Worm (Caenorhabditis elegans) whole organism, midembryonic: ENCODE results near the gene mdh-2.

Source experiments
- T22C8.4 ChIP-seq: fragments of 200-800 bp; sonication (Bioruptor generic); IDR thresholded peaks from 2 replicates; pipeline ENCODE4 v1.3.6; 2022; ENCODE audit warnings: missing genetic modification characterization, missing compliant biosample characterization
- cog-1 ChIP-seq: sonication (generic microtip); optimal IDR thresholded peaks from 2 replicates; lab custom pipeline; 2016; ENCODE audit warnings: missing genetic modification characterization, missing compliant biosample characterization
- flt-1 ChIP-seq: fragments of 200-800 bp; sonication (Bioruptor generic); IDR thresholded peaks from 2 replicates; pipeline ENCODE4 v1.3.6; 2022; ENCODE audit warnings: missing genetic modification characterization, missing compliant biosample characterization
- klf-2 ChIP-seq: fragments of 200-800 bp; sonication (Bioruptor generic); conservative IDR thresholded peaks from 2 replicates; pipeline ENCODE4 v1.3.6; 2022; ENCODE audit warnings: missing genetic modification reagents, missing genetic modification characterization, missing compliant biosample characterization
- med-1 ChIP-seq: sonication (generic microtip); optimal IDR thresholded peaks from 2 replicates; lab custom pipeline; 2017; ENCODE audit warnings: missing genetic modification characterization, mild to moderate bottlenecking, missing compliant biosample characterization, antibody characterized with exemption, missing genetic modification reagents; ENCODE audit not compliant: insufficient read depth
- ref-1 ChIP-seq: fragments of 200-800 bp; sonication (Bioruptor generic); conservative IDR thresholded peaks from 2 replicates; pipeline ENCODE4 v1.3.6; 2022; ENCODE audit warnings: missing genetic modification reagents, missing genetic modification characterization, missing compliant biosample characterization
- tab-1 ChIP-seq: fragments of 200-800 bp; sonication (Bioruptor generic); IDR thresholded peaks from 2 replicates; pipeline ENCODE4 v1.3.6; 2022; ENCODE audit warnings: missing genetic modification characterization, missing compliant biosample characterization
- ztf-23 ChIP-seq: fragments of 200-800 bp; sonication (Bioruptor generic); IDR thresholded peaks from 2 replicates; pipeline ENCODE4 v1.3.6; 2022; ENCODE audit warnings: missing genetic modification reagents, missing genetic modification characterization, missing compliant biosample characterization
- ztf-29 ChIP-seq: fragments of 200-800 bp; sonication (Bioruptor generic); IDR thresholded peaks from 2 replicates; pipeline ENCODE4 v1.3.6; 2022; ENCODE audit warnings: missing genetic modification reagents, missing genetic modification characterization, missing compliant biosample characterization

mdh-2 gene

DNA sequence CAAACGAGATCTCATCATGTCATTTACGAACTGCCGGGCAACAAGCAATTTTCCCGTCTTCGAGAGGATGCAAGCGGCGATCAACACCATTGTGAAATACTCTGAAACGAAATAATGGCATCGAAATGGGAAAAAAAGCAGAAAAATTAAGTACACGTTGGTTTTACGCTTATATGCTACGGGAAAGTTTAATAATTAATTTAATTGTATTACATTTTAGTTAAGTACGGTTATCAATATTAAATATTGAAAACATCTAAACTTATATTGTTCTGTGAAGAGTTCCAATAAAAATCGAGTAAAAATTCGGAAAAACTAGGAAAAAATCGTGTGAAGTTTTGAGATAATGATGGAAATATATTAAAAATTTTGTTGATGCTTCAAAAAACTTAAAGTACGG lies 17.0 kb upstream of the mdh-2 start, which contains the start of gene copd-1:
copd-1 (minus strand) TSS at position 101 of the 400 bp plus-strand sequence.
- TF ChIP-seq klf-2 (GFP tag; lab: Robert Waterston, UW) (no peak), flt-1 (GFP tag; lab: Robert Waterston, UW) (no peak), med-1 (no peak), ztf-23 (no peak)

DNA sequence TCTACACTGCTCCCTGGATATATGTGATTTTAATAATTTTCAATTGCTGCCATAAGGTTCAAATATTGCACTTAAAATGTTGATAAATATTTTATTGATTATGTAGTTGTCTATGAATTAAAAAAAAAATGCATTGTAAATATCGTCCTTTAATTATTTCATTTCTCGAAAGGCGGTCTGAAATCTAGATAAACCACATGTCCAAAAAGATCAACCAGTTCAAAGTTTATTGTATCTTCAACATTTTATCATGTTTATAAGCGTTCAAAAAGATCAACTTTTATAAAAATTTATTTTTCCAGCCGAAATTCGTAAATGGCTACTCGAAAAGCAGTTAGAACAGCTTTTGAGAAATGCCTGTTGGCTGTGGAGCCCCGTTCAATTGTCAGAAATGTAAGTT lies 12.0 kb upstream of the mdh-2 start, which contains the start of gene C13B9.2:
C13B9.2 (plus strand) TSS at position 301 of the 400 bp plus-strand sequence.
- TF ChIP-seq ref-1 (no peak), klf-2 (GFP tag; lab: Robert Waterston, UW) (no peak), ztf-23 (no peak), tab-1 (GFP tag; lab: Robert Waterston, UW) (no peak), cog-1 (tag; lab: Kevin White, UChicago) (no peak), flt-1 (GFP tag; lab: Robert Waterston, UW) (no peak), med-1 (no peak), ztf-29 (GFP tag; lab: Robert Waterston, UW) (no peak), T22C8.4 (GFP tag; lab: Robert Waterston, UW) (no peak)

DNA sequence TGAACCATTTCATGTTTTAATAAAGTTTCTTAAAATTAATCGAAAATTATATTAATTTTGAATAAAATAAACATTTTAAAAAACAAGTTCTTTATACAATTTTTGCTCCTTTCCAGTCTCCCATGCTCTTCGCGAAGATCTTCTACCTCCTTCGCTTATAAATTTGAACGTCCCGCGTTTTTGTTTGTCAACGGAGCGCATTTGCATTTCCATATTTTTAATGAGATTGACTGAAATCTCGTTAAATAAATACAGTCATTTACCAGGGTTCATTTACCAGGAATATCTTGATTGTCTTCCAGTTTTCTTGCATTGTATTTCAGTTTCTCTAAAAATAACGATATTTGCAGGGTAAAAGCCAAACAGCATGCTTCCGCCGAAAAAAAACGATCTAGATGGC lies 7.2 kb upstream of the mdh-2 start, which contains the start of gene cmtr-2:
cmtr-2 (plus strand) TSS at position 351 of the 400 bp plus-strand sequence.
- TF ChIP-seq ztf-29 (GFP tag; lab: Robert Waterston, UW) = no peak
- TF ChIP-seq T22C8.4 (GFP tag; lab: Robert Waterston, UW) = no peak
- TF ChIP-seq med-1 = no peak
- TF ChIP-seq ztf-23 = no peak
- TF ChIP-seq klf-2 (GFP tag; lab: Robert Waterston, UW) = no peak
- TF ChIP-seq tab-1 (GFP tag; lab: Robert Waterston, UW) = no peak
- TF ChIP-seq ref-1 = no peak
- TF ChIP-seq flt-1 (GFP tag; lab: Robert Waterston, UW) = no peak
- TF ChIP-seq cog-1 (tag; lab: Kevin White, UChicago) = no peak

DNA sequence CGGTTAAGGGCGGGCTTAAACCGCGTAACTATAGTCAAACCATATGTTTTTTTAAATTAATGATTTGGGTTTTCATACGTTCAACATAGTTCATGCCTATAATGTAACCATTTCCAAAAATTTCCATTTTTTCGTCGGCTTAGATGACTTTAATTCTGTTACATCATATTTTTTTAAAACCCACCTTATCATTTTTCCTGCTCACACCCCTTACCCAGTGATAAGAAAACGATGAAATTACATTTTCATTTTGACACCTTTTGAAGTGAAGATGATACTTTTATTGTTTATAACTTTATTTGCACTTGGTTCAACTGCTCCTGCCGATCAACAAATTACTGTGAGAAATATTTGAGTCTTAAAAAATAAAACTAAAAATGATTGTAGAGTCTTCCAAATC lies 4.4 kb upstream of the mdh-2 start, which contains the start of gene ctsa-4.2:
ctsa-4.2 (plus strand) TSS at position 247 of the 400 bp plus-strand sequence.
- TF ChIP-seq cog-1 (tag; lab: Kevin White, UChicago) = no peak

DNA sequence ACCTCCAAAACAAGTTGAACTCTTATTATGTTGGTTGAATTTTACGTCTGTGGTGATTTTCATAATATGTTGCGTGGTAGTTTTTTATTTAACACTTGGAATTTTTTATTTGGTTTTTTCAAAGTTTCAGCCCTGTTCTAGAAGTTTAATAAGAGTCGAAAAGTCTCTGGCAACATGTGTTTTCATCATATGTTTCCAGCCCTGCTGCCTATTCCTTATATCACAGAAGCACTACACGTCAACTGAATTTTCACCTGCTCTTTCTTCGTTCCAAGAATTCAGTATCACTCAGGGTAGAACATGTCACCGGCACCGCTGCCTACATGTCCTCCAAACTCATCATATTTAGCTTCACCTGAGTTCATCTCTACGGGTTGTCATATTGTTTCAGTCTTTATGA lies 2.6 kb upstream of the mdh-2 start, which contains the start of gene srh-40:
srh-40 (plus strand) TSS at position 301 of the 400 bp plus-strand sequence.
- TF ChIP-seq ztf-23 (no peak), ref-1 (no peak), ztf-29 (GFP tag; lab: Robert Waterston, UW) (no peak), klf-2 (GFP tag; lab: Robert Waterston, UW) (no peak), flt-1 (GFP tag; lab: Robert Waterston, UW) (no peak), tab-1 (GFP tag; lab: Robert Waterston, UW) (no peak), cog-1 (tag; lab: Kevin White, UChicago) (no peak), med-1 (no peak)

DNA sequence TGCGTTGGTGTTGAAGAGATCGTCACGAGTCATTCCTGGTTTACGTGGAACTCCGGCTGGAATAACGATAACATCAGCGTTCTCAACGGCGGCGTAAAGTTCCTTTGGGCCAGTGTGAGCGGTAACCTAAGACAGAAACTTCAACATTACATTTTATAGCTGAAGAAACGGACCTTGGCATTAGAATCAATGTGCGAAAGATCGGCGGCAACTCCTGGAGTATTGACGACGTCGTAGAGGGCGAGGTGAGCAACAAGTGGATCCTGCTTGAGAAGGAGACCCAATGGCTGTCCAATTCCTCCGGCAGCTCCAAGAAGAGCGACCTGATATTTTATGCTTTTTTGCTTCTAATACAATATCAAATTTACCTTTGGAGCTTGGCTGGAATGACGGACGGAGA lies 260 bp downstream of the mdh-2 start:
- TF ChIP-seq klf-2 (GFP tag; lab: Robert Waterston, UW) (no peak), tab-1 (GFP tag; lab: Robert Waterston, UW) (no peak), ztf-29 (GFP tag; lab: Robert Waterston, UW) (no peak), ztf-23 (no peak), T22C8.4 (GFP tag; lab: Robert Waterston, UW) (no peak), flt-1 (GFP tag; lab: Robert Waterston, UW) (no peak), med-1 (no peak)

DNA sequence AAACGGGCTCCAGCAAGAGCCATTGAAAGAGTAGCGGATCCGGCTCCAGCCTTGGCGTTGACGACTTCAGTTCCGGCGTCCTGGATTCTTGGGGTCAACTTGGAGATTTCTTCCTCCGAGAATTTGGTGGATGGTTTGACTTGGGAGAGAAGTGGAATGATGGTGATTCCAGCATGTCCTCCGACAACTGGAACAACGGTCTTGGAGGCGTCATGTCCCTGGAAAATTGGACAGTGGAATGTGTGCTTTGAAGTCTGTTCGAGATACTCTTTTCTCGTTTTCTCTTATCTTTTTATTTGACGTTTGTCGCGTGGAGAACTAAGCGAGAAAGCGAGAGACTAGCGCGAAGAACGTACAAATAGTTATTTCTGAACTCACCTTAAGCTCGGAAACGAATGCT lies 839 bp downstream of the mdh-2 start:
- TF ChIP-seq ztf-23 (no peak), cog-1 (tag; lab: Kevin White, UChicago) (no peak), ref-1 (no peak), klf-2 (GFP tag; lab: Robert Waterston, UW) (no peak), tab-1 (GFP tag; lab: Robert Waterston, UW) (no peak), T22C8.4 (GFP tag; lab: Robert Waterston, UW) (no peak), ztf-29 (GFP tag; lab: Robert Waterston, UW) (no peak), flt-1 (GFP tag; lab: Robert Waterston, UW) (no peak), med-1 (no peak)

DNA sequence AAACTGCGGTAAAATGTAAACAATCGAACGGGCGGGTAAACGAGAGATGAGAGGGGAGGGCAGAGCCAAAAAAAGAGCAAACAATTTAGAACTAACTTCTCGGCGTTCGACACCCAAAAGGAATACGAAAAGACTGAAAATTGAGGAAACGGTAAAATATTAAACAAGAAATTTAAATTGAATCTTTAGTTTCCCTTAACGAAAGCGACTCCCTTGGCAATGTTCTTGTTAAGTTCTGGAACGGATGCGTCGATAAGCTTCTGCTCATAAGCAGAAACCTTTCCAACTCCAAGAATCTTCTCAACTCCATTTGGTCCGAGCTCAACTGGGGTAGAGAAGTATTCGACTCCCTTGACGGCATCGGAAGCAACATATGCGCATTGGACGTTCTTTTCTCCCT lies 1.3 kb downstream of the mdh-2 start:
- TF ChIP-seq ztf-29 (GFP tag; lab: Robert Waterston, UW) (no peak), klf-2 (GFP tag; lab: Robert Waterston, UW) (no peak), T22C8.4 (GFP tag; lab: Robert Waterston, UW) (no peak), ztf-23 (no peak)

DNA sequence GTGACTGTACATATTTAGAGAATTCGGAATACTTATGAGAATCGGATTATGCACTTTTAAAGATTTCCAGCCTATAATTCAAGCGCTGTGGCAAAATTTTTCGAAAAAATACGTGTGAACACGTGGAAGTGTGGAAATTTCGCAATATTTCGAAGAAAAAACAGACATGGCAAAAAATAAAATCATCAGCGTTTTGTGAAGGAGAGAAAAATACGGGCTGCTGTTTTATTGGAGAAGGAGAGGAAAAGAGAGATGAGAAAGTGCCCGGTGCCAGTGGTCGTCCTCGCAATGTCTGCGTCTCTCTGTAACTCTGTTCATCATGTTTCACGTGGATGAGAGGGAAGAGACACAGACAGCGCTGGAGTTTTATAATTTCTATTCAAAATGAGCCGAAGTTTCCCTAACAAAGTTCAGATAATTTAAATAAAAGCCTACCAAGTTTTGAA lies 1.9 kb downstream of the mdh-2 start:
- TF ChIP-seq T22C8.4 (GFP tag; lab: Robert Waterston, UW) = no peak
- no peak for TF ChIP-seq tab-1 (GFP tag; lab: Robert Waterston, UW)
- no peak for TF ChIP-seq cog-1 (tag; lab: Kevin White, UChicago)
- TF ChIP-seq ztf-23 = 0 out of 2 replicates have a peak, but pooled peaks have one; percentile 25

DNA sequence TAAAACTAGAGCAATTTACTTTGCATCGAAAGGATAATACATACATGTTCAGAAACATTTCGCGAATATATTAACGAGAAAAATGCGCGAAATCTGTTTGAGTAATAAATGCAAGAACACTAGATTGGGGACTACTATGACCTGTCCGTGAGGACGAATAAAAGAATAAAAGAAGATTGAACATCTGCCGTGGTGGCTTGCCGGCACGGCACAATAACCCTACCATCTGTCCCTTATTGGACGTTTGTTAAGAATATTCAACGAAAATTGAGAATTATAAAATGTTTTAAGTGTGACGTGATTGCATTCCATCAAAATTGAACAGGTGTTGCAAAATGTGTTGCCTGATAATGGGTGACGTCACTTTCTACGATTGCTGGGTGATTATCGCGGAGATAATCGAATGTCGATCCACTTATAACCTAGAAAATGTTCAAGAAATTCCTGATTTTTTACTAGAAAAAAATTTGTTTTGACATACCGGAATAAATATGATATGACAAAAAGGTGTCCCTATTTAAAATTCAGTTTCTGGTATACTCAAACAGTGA lies 2.4 kb downstream of the mdh-2 start:
- TF ChIP-seq klf-2 (GFP tag; lab: Robert Waterston, UW) (no peak), flt-1 (GFP tag; lab: Robert Waterston, UW) (no peak), ztf-29 (GFP tag; lab: Robert Waterston, UW) (no peak), tab-1 (GFP tag; lab: Robert Waterston, UW) (no peak), med-1 (no peak), ztf-23 (no peak), ref-1 (no peak), T22C8.4 (GFP tag; lab: Robert Waterston, UW) (no peak), cog-1 (tag; lab: Kevin White, UChicago) (no peak)
